Worm (Caenorhabditis elegans) whole organism, L4 larva: ENCODE measurements around the gene tag-234.

Source experiments
- attf-4 ChIP-seq: sonication (generic microtip); optimal IDR thresholded peaks from 3 replicates; lab custom pipeline; 2017; ENCODE audit warnings: missing biosample characterization, missing genetic modification characterization
- ces-1 ChIP-seq: fragments of 150-350 bp; sonication (generic microtip); optimal IDR thresholded peaks from 4 replicates; lab custom pipeline; 2014; ENCODE audit warnings: missing biosample characterization, missing genetic modification reagents, missing genetic modification characterization
- cey-2 ChIP-seq: sonication (generic microtip); optimal IDR thresholded peaks from 3 replicates; lab custom pipeline; 2017; ENCODE audit warnings: missing genetic modification characterization, mild to moderate bottlenecking, missing compliant biosample characterization, antibody characterized with exemption, borderline replicate concordance; ENCODE audit not compliant: insufficient read depth
- dpl-1 ChIP-seq: fragments of 150-350 bp; optimal IDR thresholded peaks from 2 replicates; lab custom pipeline; 2014; ENCODE audit warnings: missing biosample characterization, missing genetic modification reagents, missing genetic modification characterization
- lin-15B ChIP-seq: fragments of 150-350 bp; sonication (generic microtip); optimal IDR thresholded peaks from 3 replicates; lab custom pipeline; 2014; ENCODE audit warnings: missing biosample characterization, missing genetic modification characterization
- mdl-1 ChIP-seq, 2 experiments: fragments of 150-350 bp in 1 of 2; sonication (generic microtip) in 1 of 2; optimal IDR thresholded peaks; 2 replicates each; lab custom pipeline; 2014 to 2017; ENCODE audit warnings: missing biosample characterization in 2 of 2, missing genetic modification characterization in 2 of 2
- mxl-3 ChIP-seq: fragments of 200-800 bp; sonication (Bioruptor generic); optimal IDR thresholded peaks from 2 replicates; lab custom pipeline; 2018; ENCODE audit warnings: mild to moderate bottlenecking, missing genetic modification characterization, missing compliant biosample characterization
- nhr-237 ChIP-seq: sonication (generic microtip); optimal IDR thresholded peaks from 2 replicates; lab custom pipeline; 2017; ENCODE audit warnings: missing biosample characterization, missing genetic modification characterization
- nhr-6 ChIP-seq: fragments of 150-350 bp; optimal IDR thresholded peaks from 2 replicates; lab custom pipeline; 2014; ENCODE audit warnings: missing biosample characterization, missing genetic modification characterization
- pqm-1 ChIP-seq: sonication (generic microtip); optimal IDR thresholded peaks from 2 replicates; lab custom pipeline; 2017; ENCODE audit warnings: missing biosample characterization, missing genetic modification characterization
- snpc-4 ChIP-seq: fragments of 150-350 bp; optimal IDR thresholded peaks from 2 replicates; lab custom pipeline; 2014; ENCODE audit warnings: missing biosample characterization, missing genetic modification characterization

DNA sequence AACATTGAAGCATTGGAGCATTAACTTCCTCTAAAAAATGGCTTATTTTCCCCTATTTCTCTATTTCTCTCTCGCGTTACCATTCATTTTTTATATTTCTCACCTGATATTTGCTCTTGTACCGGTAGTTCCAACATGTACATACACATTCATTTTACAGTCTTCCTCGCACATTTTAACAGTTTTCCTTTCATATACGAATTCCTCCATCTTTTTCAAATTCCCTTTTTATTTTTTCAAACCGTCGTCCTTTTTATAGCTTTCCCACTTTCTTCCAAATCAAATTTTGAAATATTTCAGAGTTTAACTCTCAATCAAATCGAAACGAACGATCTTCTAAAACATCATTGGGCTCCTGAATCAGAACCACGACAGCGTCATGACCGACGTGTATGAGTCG lies 20.3 kb downstream of the tag-234 start, which contains the start of gene rfip-1:
- TF ChIP-seq ces-1 (GFP tag; lab: Kevin White, UChicago): no peak
- TF ChIP-seq lin-15B: no peak
- TF ChIP-seq snpc-4 (tag; lab: Kevin White, UChicago): no peak
- no peak for TF ChIP-seq pqm-1 (tag; lab: Kevin White, UChicago)
- TF ChIP-seq nhr-6 (tag; lab: Kevin White, UChicago): no peak
- TF ChIP-seq cey-2 (tag; lab: Kevin White, UChicago): no peak
- no peak for TF ChIP-seq dpl-1 (GFP tag; lab: Kevin White, UChicago)
- no peak for TF ChIP-seq mxl-3
- no peak for TF ChIP-seq mdl-1 (tag; optimal IDR thresholded peaks at IDR 0.05; lab: Kevin White, UChicago)
- no peak for TF ChIP-seq attf-4 (tag; lab: Kevin White, UChicago)
- no peak for TF ChIP-seq nhr-237
